Worm (Caenorhabditis elegans): ENCODE measurements around the gene swsn-1.
A peak's percentile ranks its signal among the peaks of the same experiment; 100 is the strongest.

swsn-1 gene

DNA sequence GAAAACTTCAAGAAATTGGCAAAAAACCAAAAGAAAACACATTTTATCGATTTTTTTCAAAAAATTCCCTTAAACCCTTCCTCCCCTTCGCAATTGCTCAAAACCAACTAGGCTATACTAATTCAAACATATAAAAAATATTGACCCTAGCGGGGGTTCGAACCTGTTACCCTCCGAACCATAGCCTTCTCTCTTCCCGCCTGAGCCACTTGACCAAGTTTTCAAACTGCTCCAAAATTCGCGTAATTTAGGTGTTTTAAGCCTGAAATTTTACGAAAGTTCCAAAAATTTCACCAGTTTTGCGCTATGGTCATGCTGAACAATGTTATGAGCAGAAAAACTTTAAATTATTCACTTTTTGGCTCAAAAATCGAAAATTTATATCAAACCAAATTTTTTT lies 14.8 kb downstream of the swsn-1 start (continued):
- TF ChIP-seq tlf-1 (GFP tag; optimal IDR thresholded peaks at IDR 0.05) (no peak), B0336.3 (GFP tag; IDR thresholded peaks at IDR 0.05) (peak; percentile 44; the same call in 1 of the 2 replicates), ztf-28 (GFP tag; IDR thresholded peaks at IDR 0.05) (no peak), C17E4.6 (GFP tag; IDR thresholded peaks at IDR 0.05) (no peak), hlh-12 (tag; optimal IDR thresholded peaks at IDR 0.05) (no peak), nhr-90 (tag; optimal IDR thresholded peaks at IDR 0.05) (no peak), F49E8.2 (tag; optimal IDR thresholded peaks at IDR 0.05; ENCODE audit: insufficient read depth) (no peak), Y67H2A.10 (GFP tag; conservative IDR thresholded peaks at IDR 0.05) (no peak), ets-4 (GFP tag; optimal IDR thresholded peaks at IDR 0.05) (no peak), ceh-91 (GFP tag; IDR thresholded peaks at IDR 0.05) (no peak), ztf-25 (GFP tag; IDR thresholded peaks at IDR 0.05) (0 out of 2 replicates have a peak, but pooled peaks have one; percentile 5), madf-6 (GFP tag; IDR thresholded peaks at IDR 0.05) (peak; percentile 34; the same call in 1 of the 2 replicates), F23B12.7 (tag; optimal IDR thresholded peaks at IDR 0.05; ENCODE audit: insufficient read depth) (no peak), hsf-1 (GFP tag; IDR thresholded peaks at IDR 0.05) (no peak), cebp-2 (GFP tag; IDR thresholded peaks at IDR 0.05) (no peak), egl-18 (GFP tag; IDR thresholded peaks at IDR 0.05) (no peak), ceh-100 (GFP tag; IDR thresholded peaks at IDR 0.05) (no peak), mes-4 (tag; optimal IDR thresholded peaks at IDR 0.05) (no peak), Y53G8AR.9 (GFP tag; conservative IDR thresholded peaks at IDR 0.05) (peak; percentile 45; the same call in 1 of the 2 replicates), lin-26 (GFP tag; IDR thresholded peaks at IDR 0.05) (peak; percentile 42; the same call in 1 of the 2 replicates), sea-2 (GFP tag; IDR thresholded peaks at IDR 0.05) (no peak)

DNA sequence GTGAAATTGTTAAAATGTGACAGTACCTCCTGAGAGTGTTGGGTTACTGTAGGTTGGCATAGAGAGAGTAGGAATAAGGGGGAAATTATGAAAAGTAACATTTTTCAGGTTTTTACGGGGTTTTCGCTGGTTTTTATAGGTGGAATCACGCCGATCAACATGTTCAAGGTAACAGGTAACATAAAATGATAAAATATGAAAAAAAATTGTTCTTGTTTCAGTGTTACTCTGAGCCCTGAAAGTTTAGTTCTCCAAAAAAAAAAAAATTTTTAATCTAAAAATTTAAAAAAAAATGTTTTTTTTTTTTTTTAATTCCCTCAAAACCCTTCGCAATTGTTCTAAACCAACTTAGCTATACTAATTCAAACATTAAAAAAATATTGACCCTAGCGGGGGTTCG lies 15.5 kb downstream of the swsn-1 start, which contains the start of gene Y113G7B.15:
TSS of gene Y113G7B.15 (minus strand) at position 101 of the 400 bp plus-strand sequence.
- TF ChIP-seq nhr-90 (tag; optimal IDR thresholded peaks at IDR 0.05) = no peak
- TF ChIP-seq ets-4 (GFP tag; optimal IDR thresholded peaks at IDR 0.05) = no peak
- no peak for TF ChIP-seq F33H1.4 (GFP tag; IDR thresholded peaks at IDR 0.05)
- TF ChIP-seq lsy-27 (tag; optimal IDR thresholded peaks at IDR 0.05; ENCODE audit: borderline replicate concordance, insufficient read depth) = no peak
- TF ChIP-seq ekl-4 (GFP tag; IDR thresholded peaks at IDR 0.05) = no peak
- no peak for TF ChIP-seq ztf-26 (tag; optimal IDR thresholded peaks at IDR 0.05)
- TF ChIP-seq tlf-1 (GFP tag; optimal IDR thresholded peaks at IDR 0.05) = no peak
- TF ChIP-seq unc-130 (GFP tag; optimal IDR thresholded peaks at IDR 0.05) = no peak
- no peak for TF ChIP-seq Y53G8AR.9 (GFP tag; conservative IDR thresholded peaks at IDR 0.05)
- TF ChIP-seq cebp-2 (GFP tag; IDR thresholded peaks at IDR 0.05) = no peak

DNA sequence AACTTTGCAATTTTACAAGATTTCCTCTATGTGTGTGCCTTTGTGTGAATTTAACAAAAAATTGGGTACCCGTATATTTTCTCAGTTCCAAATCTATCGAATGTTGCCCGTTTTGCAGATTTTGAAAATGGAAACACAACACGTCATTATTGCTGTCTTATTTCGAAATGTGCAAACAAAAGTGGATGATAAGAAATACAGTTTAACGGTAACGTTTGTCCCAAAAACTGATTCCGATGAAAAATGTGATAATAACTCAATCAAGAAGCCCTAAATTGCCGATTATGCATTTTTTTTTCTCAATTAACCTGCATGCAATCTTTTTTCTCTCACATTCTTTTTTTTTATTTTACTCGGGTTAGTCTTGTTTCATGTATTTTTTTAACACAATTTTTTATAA lies 24.0 kb downstream of the swsn-1 start:
- TF ChIP-seq cebp-1 (GFP tag; IDR thresholded peaks at IDR 0.05) (no peak), cebp-1 (tag; optimal IDR thresholded peaks at IDR 0.05) (peak; percentile 50), snpc-1.3 (tag; optimal IDR thresholded peaks at IDR 0.05; ENCODE audit: insufficient read depth) (no peak), nhr-80 (tag; optimal IDR thresholded peaks at IDR 0.05) (peak; percentile 65)

DNA sequence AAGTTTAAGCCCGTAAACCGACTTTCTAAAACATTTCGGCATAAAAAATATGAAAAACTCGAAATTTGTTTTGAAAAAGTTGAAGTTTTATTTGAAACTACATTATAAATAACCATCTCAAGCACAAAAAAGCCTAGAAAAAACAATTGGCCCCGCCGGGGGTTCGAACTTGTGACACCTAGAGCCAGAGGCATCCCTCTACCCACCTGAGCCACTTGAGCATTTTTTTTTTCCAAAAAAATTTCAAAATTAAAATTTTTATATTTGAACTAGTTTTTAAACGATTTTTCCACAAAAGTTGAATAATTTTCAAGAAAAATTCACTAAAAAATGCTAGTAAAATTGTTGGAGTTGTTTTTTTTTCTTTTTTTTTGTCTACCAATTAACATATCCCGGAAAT lies 25.6 kb downstream of the swsn-1 start:
- TF ChIP-seq rpc-1 (optimal IDR thresholded peaks at IDR 0.05) = peak; percentile 15
- peak; percentile 60 for TF ChIP-seq rpc-1 (tag; optimal IDR thresholded peaks at IDR 0.05)
- TF ChIP-seq tbp1 (GFP tag; optimal IDR thresholded peaks at IDR 0.05) = peak; percentile 63
- TF ChIP-seq lsy-27 (tag; optimal IDR thresholded peaks at IDR 0.05; ENCODE audit: borderline replicate concordance, insufficient read depth) = no peak
- TF ChIP-seq Y53F4B.3 (GFP tag; IDR thresholded peaks at IDR 0.05) = no peak

All from whole organism, young adult.